Worm (Caenorhabditis elegans) whole organism, L1 larva: ENCODE measurements around the gene M28.10.
A peak's percentile ranks its signal among the peaks of the same experiment; 100 is the strongest.

Source experiments
- aly-2 ChIP-seq: fragments of 150-350 bp; optimal IDR thresholded peaks from 2 replicates; lab custom pipeline; 2014; ENCODE audit warnings: missing biosample characterization, missing genetic modification characterization
- dsc-1 ChIP-seq: sonication (generic microtip); optimal IDR thresholded peaks from 2 replicates; lab custom pipeline; 2016; ENCODE audit warnings: mild to moderate bottlenecking, missing genetic modification characterization, missing compliant biosample characterization
- efl-1 ChIP-seq, 4 experiments: fragments of 150-350 bp; optimal IDR thresholded peaks in 3 of 4; peaks in 1 of 4; 1 replicate in 1 of 4; 2 replicates in 3 of 4; lab custom pipeline; 2014; ENCODE audit warnings: missing biosample characterization in 2 of 4, missing genetic modification characterization in 2 of 4, missing genetic modification reagents in 2 of 4
- elt-2 ChIP-seq: sonication (generic microtip); optimal IDR thresholded peaks from 2 replicates; lab custom pipeline; 2016; ENCODE audit warnings: missing genetic modification characterization, mild to moderate bottlenecking, inconsistent platforms, missing compliant biosample characterization, missing genetic modification reagents
- fkh-10 ChIP-seq: sonication (generic microtip); optimal IDR thresholded peaks from 2 replicates; lab custom pipeline; 2017; ENCODE audit warnings: missing biosample characterization, missing genetic modification reagents, missing genetic modification characterization
- jun-1 ChIP-seq: fragments of 150-350 bp; optimal IDR thresholded peaks from 2 replicates; lab custom pipeline; 2014; ENCODE audit warnings: missing biosample characterization, missing genetic modification reagents, missing genetic modification characterization
- lin-15B ChIP-seq: fragments of 150-350 bp; sonication (generic microtip); optimal IDR thresholded peaks from 3 replicates; lab custom pipeline; 2014; ENCODE audit warnings: missing biosample characterization, missing genetic modification characterization
- lir-3 ChIP-seq: sonication (generic microtip); optimal IDR thresholded peaks from 2 replicates; lab custom pipeline; 2016; ENCODE audit warnings: mild to moderate bottlenecking, missing genetic modification characterization, moderate library complexity, missing compliant biosample characterization; ENCODE audit not compliant: poor library complexity
- mef-2 ChIP-seq: fragments of 150-350 bp; optimal IDR thresholded peaks from 2 replicates; lab custom pipeline; 2014; ENCODE audit warnings: missing biosample characterization, missing genetic modification characterization
- nhr-77 ChIP-seq: fragments of 150-350 bp; optimal IDR thresholded peaks from 2 replicates; lab custom pipeline; 2014; ENCODE audit warnings: missing biosample characterization, missing genetic modification characterization
- snpc-4 ChIP-seq: fragments of 150-350 bp; optimal IDR thresholded peaks from 2 replicates; lab custom pipeline; 2014; ENCODE audit warnings: missing biosample characterization, missing genetic modification characterization
- sox-4 ChIP-seq: sonication (generic microtip); optimal IDR thresholded peaks from 2 replicates; lab custom pipeline; 2016; ENCODE audit warnings: missing genetic modification characterization, missing compliant biosample characterization
- unc-130 ChIP-seq: fragments of 150-350 bp; optimal IDR thresholded peaks from 2 replicates; lab custom pipeline; 2017; ENCODE audit warnings: missing biosample characterization, missing genetic modification characterization, inconsistent platforms
- unc-62 ChIP-seq: fragments of 150-350 bp; optimal IDR thresholded peaks from 2 replicates; lab custom pipeline; 2014; ENCODE audit warnings: missing biosample characterization, missing genetic modification reagents, missing genetic modification characterization

DNA sequence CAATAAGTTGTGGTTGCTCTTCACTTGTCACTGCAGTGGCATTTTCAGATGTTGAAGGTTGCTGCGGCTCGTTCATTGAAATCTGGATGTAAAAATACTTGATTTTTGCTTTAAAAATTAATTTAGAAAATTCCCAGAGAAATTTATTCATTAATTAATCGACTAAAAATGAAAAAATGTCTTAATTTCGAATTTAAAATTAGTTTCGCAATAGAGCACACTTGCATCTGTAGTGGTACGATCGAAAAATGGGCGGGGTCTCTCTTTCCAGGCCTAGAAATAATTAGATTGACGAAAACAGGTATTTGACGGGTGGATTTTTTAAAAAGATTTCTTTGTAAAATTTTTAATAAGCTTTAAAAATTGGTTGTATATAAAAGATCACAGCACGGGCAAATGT is 15.4 kb downstream of the M28.10 start, which contains the start of gene D2089.8:
- no peak for TF ChIP-seq unc-62 (GFP tag; lab: Kevin White, UChicago)
- TF ChIP-seq lin-15B (tag; lab: Kevin White, UChicago) = no peak
- no peak for TF ChIP-seq aly-2 (tag; lab: Kevin White, UChicago)
- peak in 1 of 2 experiments; percentile 21 for TF ChIP-seq efl-1 (optimal IDR thresholded peaks at IDR 0.05; lab: Kevin White, UChicago)
- TF ChIP-seq efl-1 (GFP tag; optimal IDR thresholded peaks at IDR 0.05 in 1 of 2; lab: Kevin White, UChicago) = peak; percentile 19 to 39
- TF ChIP-seq elt-2 (tag; lab: Kevin White, UChicago) = no peak
- TF ChIP-seq dsc-1 (tag; lab: Kevin White, UChicago) = no peak
- TF ChIP-seq jun-1 (tag; lab: Kevin White, UChicago) = no peak
- no peak for TF ChIP-seq sox-4
- TF ChIP-seq snpc-4 = no peak
- no peak for TF ChIP-seq unc-130 (tag; lab: Kevin White, UChicago)
- no peak for TF ChIP-seq fkh-10 (GFP tag; lab: Kevin White, UChicago)
- TF ChIP-seq nhr-77 (tag; lab: Kevin White, UChicago) = no peak
- no peak for TF ChIP-seq mef-2 (tag; lab: Kevin White, UChicago)
- TF ChIP-seq lir-3 (tag; lab: Kevin White, UChicago) = no peak
